Fruit fly (Drosophila melanogaster) whole organism, embryonic: ENCODE results near the gene CG15337.

Source experiments
- Antp ChIP-seq: fragments of 200-800 bp; sonication (Bioruptor generic); optimal IDR thresholded peaks from 3 replicates; lab custom pipeline; 2016; ENCODE audit warnings: missing biosample characterization, missing genetic modification characterization
- BEAF-32 ChIP-seq: fragments of 200-800 bp; sonication (Bioruptor generic); optimal IDR thresholded peaks from 3 replicates; lab custom pipeline; 2017; ENCODE audit warnings: missing biosample characterization, missing genetic modification characterization, mild to moderate bottlenecking, moderate library complexity, missing genetic modification reagents
- CG10147 ChIP-seq: fragments of 200-800 bp; sonication (Bioruptor generic); optimal IDR thresholded peaks from 2 replicates; lab custom pipeline; 2019; ENCODE audit warnings: missing biosample characterization, mild to moderate bottlenecking, missing genetic modification characterization, moderate library complexity
- CG10267 ChIP-seq: fragments of 200-800 bp; sonication (Bioruptor generic); optimal IDR thresholded peaks from 2 replicates; lab custom pipeline; 2018; ENCODE audit warnings: missing biosample characterization, mild to moderate bottlenecking, missing genetic modification characterization, moderate library complexity
- CG12942 ChIP-seq: fragments of 200-800 bp; sonication (Bioruptor generic); optimal IDR thresholded peaks from 3 replicates; lab custom pipeline; 2016; ENCODE audit warnings: missing biosample characterization, missing genetic modification characterization
- CG14441 ChIP-seq: fragments of 200-800 bp; sonication (Bioruptor generic); IDR thresholded peaks from 2 replicates; pipeline ENCODE4 v1.3.6; 2022; ENCODE audit warnings: missing biosample characterization, missing genetic modification characterization
- CG14710 ChIP-seq: fragments of 200-800 bp; sonication (Bioruptor generic); optimal IDR thresholded peaks from 3 replicates; lab custom pipeline; 2019; ENCODE audit warnings: missing biosample characterization, mild to moderate bottlenecking, missing genetic modification characterization, moderate library complexity
- CG15269 ChIP-seq: fragments of 200-800 bp; sonication (Bioruptor generic); optimal IDR thresholded peaks from 2 replicates; lab custom pipeline; 2018; ENCODE audit warnings: missing biosample characterization, mild to moderate bottlenecking, missing genetic modification characterization, moderate library complexity
- CG15514 ChIP-seq: fragments of 200-800 bp; sonication (Bioruptor generic); optimal IDR thresholded peaks from 3 replicates; lab custom pipeline; 2017; ENCODE audit warnings: missing biosample characterization, missing genetic modification characterization, mild to moderate bottlenecking, moderate library complexity, missing genetic modification reagents
- CG16863 ChIP-seq: fragments of 200-800 bp; sonication (Bioruptor generic); optimal IDR thresholded peaks from 3 replicates; lab custom pipeline; 2016; ENCODE audit warnings: missing biosample characterization, missing genetic modification characterization
- CG18011 ChIP-seq: fragments of 200-800 bp; sonication (Bioruptor generic); optimal IDR thresholded peaks from 2 replicates; lab custom pipeline; 2017; ENCODE audit warnings: missing biosample characterization, missing genetic modification characterization, mild to moderate bottlenecking, moderate library complexity, missing genotype
- CG32772 ChIP-seq: fragments of 200-800 bp; sonication (Bioruptor generic); IDR thresholded peaks from 2 replicates; pipeline ENCODE4 v1.3.6; 2022; ENCODE audit warnings: missing biosample characterization, missing genetic modification characterization
- CG3995 ChIP-seq: fragments of 200-800 bp; sonication (Bioruptor generic); optimal IDR thresholded peaks from 3 replicates; lab custom pipeline; 2016; ENCODE audit warnings: missing biosample characterization, missing genetic modification characterization
- CG8478 ChIP-seq: fragments of >200 bp; optimal IDR thresholded peaks from 2 replicates; lab custom pipeline; 2018
- CG9817 ChIP-seq: fragments of 200-800 bp; sonication (Bioruptor generic); optimal IDR thresholded peaks from 2 replicates; lab custom pipeline; 2018; ENCODE audit warnings: missing biosample characterization, mild to moderate bottlenecking, missing genetic modification characterization, moderate library complexity
- D19B ChIP-seq: fragments of 200-800 bp; sonication (Bioruptor generic); optimal IDR thresholded peaks from 2 replicates; lab custom pipeline; 2017; ENCODE audit warnings: missing biosample characterization, mild to moderate bottlenecking, missing genetic modification characterization
- Dip2 ChIP-seq: fragments of 200-800 bp; sonication (Bioruptor generic); IDR thresholded peaks from 2 replicates; pipeline ENCODE4 v1.3.6; 2022; ENCODE audit warnings: missing biosample characterization, missing genetic modification characterization
- Doc3 ChIP-seq: fragments of 200-800 bp; sonication (Bioruptor generic); IDR thresholded peaks from 3 replicates; pipeline ENCODE4 v1.3.6; 2022; ENCODE audit warnings: missing biosample characterization, missing genetic modification characterization; ENCODE audit not compliant: partially characterized antibody
- Dref ChIP-seq: fragments of 200-800 bp; sonication (Bioruptor generic); IDR thresholded peaks from 2 replicates; pipeline ENCODE4 v1.3.6; 2022; ENCODE audit warnings: missing biosample characterization, missing genetic modification characterization
- E2f2 ChIP-seq: fragments of 200-800 bp; sonication (Bioruptor generic); IDR thresholded peaks from 2 replicates; pipeline ENCODE4 v1.3.6; 2022; ENCODE audit warnings: missing biosample characterization, missing genetic modification characterization
- Fer2 ChIP-seq: fragments of 200-800 bp; sonication (Bioruptor generic); optimal IDR thresholded peaks from 2 replicates; lab custom pipeline; 2018; ENCODE audit warnings: missing biosample characterization, mild to moderate bottlenecking, missing genetic modification characterization, moderate library complexity
- HLH4C ChIP-seq: fragments of 200-800 bp; sonication (Bioruptor generic); IDR thresholded peaks from 3 replicates; pipeline ENCODE4 v1.3.6; 2022; ENCODE audit warnings: missing biosample characterization, missing genetic modification characterization; ENCODE audit not compliant: partially characterized antibody
- MBD-R2 ChIP-seq: fragments of 200-800 bp; sonication (Bioruptor generic); IDR thresholded peaks from 2 replicates; pipeline ENCODE4 v1.3.6; 2022; ENCODE audit warnings: missing biosample characterization, missing genetic modification characterization
- Med ChIP-seq: fragments of 200-800 bp; sonication (Bioruptor generic); peaks from one replicate; lab custom pipeline; 2016; ENCODE audit warnings: missing biosample characterization, missing genetic modification characterization, mild to moderate bottlenecking, inconsistent platforms, moderate library complexity
- Meics ChIP-seq: fragments of 200-800 bp; sonication (Bioruptor generic); optimal IDR thresholded peaks from 2 replicates; lab custom pipeline; 2017; ENCODE audit warnings: missing biosample characterization, mild to moderate bottlenecking, missing genetic modification characterization
- Myb ChIP-seq: fragments of 200-800 bp; sonication (Bioruptor generic); optimal IDR thresholded peaks from 2 replicates; lab custom pipeline; 2016; ENCODE audit warnings: missing biosample characterization, missing genetic modification characterization
- Nf-YC ChIP-seq: fragments of 200-800 bp; optimal IDR thresholded peaks from 3 replicates; lab custom pipeline; 2019; ENCODE audit warnings: missing biosample characterization, mild to moderate bottlenecking, missing genetic modification characterization, moderate library complexity
- Pdp1 ChIP-seq, 2 experiments: fragments of 200-800 bp; sonication (Bioruptor generic); optimal IDR thresholded peaks; 3 replicates each; lab custom pipeline; 2016; ENCODE audit warnings: missing biosample characterization in 2 of 2, missing genetic modification characterization in 2 of 2, mild to moderate bottlenecking in 1 of 2, moderate library complexity in 1 of 2
- Scr ChIP-seq: fragments of 200-800 bp; sonication (Bioruptor generic); IDR thresholded peaks from 2 replicates; pipeline ENCODE4 v1.3.6; 2022; ENCODE audit warnings: missing biosample characterization, missing genetic modification characterization; ENCODE audit not compliant: partially characterized antibody
- abd-A ChIP-seq: fragments of 200-800 bp; sonication (Bioruptor generic); optimal IDR thresholded peaks from 3 replicates; lab custom pipeline; 2019; ENCODE audit warnings: missing biosample characterization, mild to moderate bottlenecking, missing genetic modification characterization, moderate library complexity
- bab2 ChIP-seq: fragments of 200-800 bp; sonication (Bioruptor generic); optimal IDR thresholded peaks from 2 replicates; lab custom pipeline; 2016; ENCODE audit warnings: missing biosample characterization, missing genetic modification characterization
- bcd ChIP-seq: fragments of 200-800 bp; sonication (Bioruptor generic); optimal IDR thresholded peaks from 2 replicates; lab custom pipeline; 2017; ENCODE audit warnings: missing biosample characterization, mild to moderate bottlenecking, missing genetic modification characterization
- br ChIP-seq: fragments of >200 bp; optimal IDR thresholded peaks from 2 replicates; lab custom pipeline; 2017
- caup ChIP-seq: fragments of 200-800 bp; sonication (Bioruptor generic); optimal IDR thresholded peaks from 3 replicates; lab custom pipeline; 2017; ENCODE audit warnings: missing biosample characterization, mild to moderate bottlenecking, missing genetic modification characterization, moderate library complexity; ENCODE audit not compliant: severe bottlenecking
- da ChIP-seq: fragments of 200-800 bp; sonication (Bioruptor generic); optimal IDR thresholded peaks from 2 replicates; lab custom pipeline; 2016; ENCODE audit warnings: missing biosample characterization, missing genetic modification characterization
- gfzf ChIP-seq: fragments of 200-800 bp; sonication (Bioruptor generic); optimal IDR thresholded peaks from 2 replicates; lab custom pipeline; 2016; ENCODE audit warnings: missing biosample characterization, mild to moderate bottlenecking, missing genetic modification characterization, moderate library complexity
- gt ChIP-seq: fragments of 200-800 bp; sonication (Bioruptor generic); IDR thresholded peaks from 2 replicates; pipeline ENCODE4 v1.3.6; 2022; ENCODE audit warnings: missing biosample characterization, missing genetic modification characterization
- hkb ChIP-seq, 2 experiments: fragments of 200-800 bp in 1 of 2; fragments of >200 bp in 1 of 2; sonication (Bioruptor generic) in 1 of 2; IDR thresholded peaks in 1 of 2; optimal IDR thresholded peaks in 1 of 2; 2 replicates each; pipeline versions ENCODE4 v1.3.6 to Lab custom; 2017 to 2022; ENCODE audit warnings: missing biosample characterization in 1 of 2, missing genetic modification characterization in 1 of 2
- insv ChIP-seq, 2 experiments: fragments of 200-800 bp; sonication (Bioruptor generic); optimal IDR thresholded peaks; 3 replicates each; lab custom pipeline; 2016 to 2018; ENCODE audit warnings: missing biosample characterization in 2 of 2, missing genetic modification characterization in 2 of 2
- phol ChIP-seq: fragments of 200-800 bp; sonication (Bioruptor generic); optimal IDR thresholded peaks from 3 replicates; lab custom pipeline; 2018; ENCODE audit warnings: missing biosample characterization, mild to moderate bottlenecking, missing genetic modification characterization, moderate library complexity
- pita ChIP-seq: fragments of 200-800 bp; sonication (Bioruptor generic); optimal IDR thresholded peaks from 2 replicates; lab custom pipeline; 2017; ENCODE audit warnings: missing biosample characterization, mild to moderate bottlenecking, missing genetic modification characterization
- pzg ChIP-seq: fragments of 200-800 bp; sonication (Bioruptor generic); optimal IDR thresholded peaks from 3 replicates; lab custom pipeline; 2018; ENCODE audit warnings: missing biosample characterization, mild to moderate bottlenecking, missing genetic modification characterization, moderate library complexity
- sens ChIP-seq: fragments of 200-800 bp; sonication (Bioruptor generic); peaks from one replicate; lab custom pipeline; 2016; ENCODE audit warnings: missing biosample characterization, missing genetic modification characterization
- sens-2 ChIP-seq: fragments of 200-800 bp; sonication (Bioruptor generic); IDR thresholded peaks from 2 replicates; pipeline ENCODE4 v1.3.6; 2022; ENCODE audit warnings: missing biosample characterization, missing genetic modification characterization
- shn ChIP-seq: fragments of 200-800 bp; sonication (Bioruptor generic); optimal IDR thresholded peaks from 3 replicates; lab custom pipeline; 2016; ENCODE audit warnings: missing biosample characterization, missing genetic modification characterization
- sim ChIP-seq: fragments of 200-800 bp; sonication (Bioruptor generic); IDR thresholded peaks from 2 replicates; pipeline ENCODE4 v1.3.6; 2022; ENCODE audit warnings: missing biosample characterization, missing genetic modification characterization
- tio ChIP-seq: fragments of 200-800 bp; sonication (Bioruptor generic); optimal IDR thresholded peaks from 2 replicates; lab custom pipeline; 2017; ENCODE audit warnings: missing biosample characterization, missing genetic modification characterization, inconsistent platforms
- twi ChIP-seq: fragments of 200-800 bp; optimal IDR thresholded peaks from 2 replicates; lab custom pipeline; 2019; ENCODE audit warnings: missing biosample characterization, mild to moderate bottlenecking, missing genetic modification characterization, moderate library complexity

CG15337 gene

DNA sequence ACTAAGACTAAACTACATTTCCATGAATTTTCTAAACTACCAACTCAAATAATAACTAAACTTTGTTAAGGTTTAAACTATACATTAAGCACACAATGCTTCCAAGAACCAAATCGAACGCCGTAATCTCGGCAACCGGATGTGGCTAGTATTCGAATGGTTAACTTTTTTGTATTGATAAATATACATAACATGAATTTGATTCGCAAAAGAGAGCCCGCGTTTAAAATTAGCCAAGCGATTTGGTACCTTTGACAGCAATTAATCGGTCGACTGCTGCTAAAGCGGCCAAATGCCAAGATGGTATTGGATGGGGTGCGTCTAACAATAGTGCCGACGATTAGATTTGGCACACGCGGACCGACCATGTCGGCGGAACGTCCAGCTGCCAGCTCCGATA is 12.2 kb upstream of the CG15337 start, which contains the start of gene CG15336:
Gene CG15336 (plus strand): TSS at position 301 of the 400 bp plus-strand sequence.
- TF ChIP-seq gt (GFP tag; lab: Robert Waterston, UW) (no peak), CG14441 (GFP tag; lab: Robert Waterston, UW) (no peak), D19B (GFP tag; lab: Kevin White, UChicago) (no peak)
- TF ChIP-seq, all 482 proteins: peak for 0

- peak; percentile 61; the same call in 1 of the 2 replicates for TF ChIP-seq MBD-R2 (GFP tag; lab: Robert Waterston, UW)
- no peak for TF ChIP-seq twi (tag; lab: Kevin White, UChicago)
- no peak for TF ChIP-seq Meics (GFP tag; lab: Kevin White, UChicago)
- peak; percentile 67 for TF ChIP-seq CG15514 (GFP tag; lab: Kevin White, UChicago)
- TF ChIP-seq da (GFP tag; lab: Kevin White, UChicago) = no peak
- peak; percentile 41 for TF ChIP-seq pzg
- no peak for TF ChIP-seq br (lab: Kevin White, UChicago)
- TF ChIP-seq Dip2 (GFP tag; lab: Robert Waterston, UW) = no peak
- TF ChIP-seq shn = no peak
- peak; percentile 23 for TF ChIP-seq CG18011 (GFP tag; lab: Kevin White, UChicago)
- peak; percentile 86 for TF ChIP-seq sens (GFP tag; lab: Kevin White, UChicago)
- no peak for TF ChIP-seq CG12942 (GFP tag; lab: Kevin White, UChicago)
- no peak for TF ChIP-seq Scr (GFP tag; lab: Robert Waterston, UW)
- no peak for TF ChIP-seq Pdp1 (GFP tag; optimal IDR thresholded peaks at IDR 0.05; lab: Kevin White, UChicago)
- TF ChIP-seq CG8478 (lab: Kevin White, UChicago) = no peak
- TF ChIP-seq abd-A (tag; lab: Kevin White, UChicago) = no peak
- TF ChIP-seq Doc3 (GFP tag; lab: Robert Waterston, UW) = no peak
- peak; percentile 33 for TF ChIP-seq CG14710 (tag; lab: Kevin White, UChicago)
- no peak for TF ChIP-seq CG32772 (GFP tag; lab: Robert Waterston, UW)
- TF ChIP-seq BEAF-32 (GFP tag; lab: Kevin White, UChicago) = peak; percentile 23
- peak; percentile 17 for TF ChIP-seq gfzf
- no peak for TF ChIP-seq tio (GFP tag; lab: Kevin White, UChicago)
- no peak for TF ChIP-seq CG10147
- TF ChIP-seq sim (GFP tag; lab: Robert Waterston, UW) = no peak
- no peak for TF ChIP-seq bab2 (GFP tag; lab: Kevin White, UChicago)
- peak; percentile 0 for TF ChIP-seq Med (GFP tag; lab: Kevin White, UChicago)
- no peak for TF ChIP-seq caup (GFP tag; lab: Kevin White, UChicago)
- TF ChIP-seq CG10267 (tag; lab: Kevin White, UChicago) = peak; percentile 31
- peak; percentile 51 for TF ChIP-seq pita (GFP tag; lab: Kevin White, UChicago)
- no peak for TF ChIP-seq Nf-YC (tag; lab: Kevin White, UChicago)
- peak; percentile 70 for TF ChIP-seq E2f2
- TF ChIP-seq CG15269 (tag; lab: Kevin White, UChicago) = no peak
- TF ChIP-seq bcd (GFP tag; lab: Kevin White, UChicago) = no peak
- no peak for TF ChIP-seq CG16863 (GFP tag; lab: Kevin White, UChicago)
- peak; percentile 51 for TF ChIP-seq sens-2
- no peak for TF ChIP-seq Fer2 (tag; lab: Kevin White, UChicago)
- TF ChIP-seq phol (tag; lab: Kevin White, UChicago) = peak; percentile 3
- peak; percentile 66 for TF ChIP-seq Dref (GFP tag; lab: Robert Waterston, UW)
- TF ChIP-seq CG9817 = no peak
- peak in 1 of 2 experiments; percentile 10 for TF ChIP-seq insv (GFP tag; optimal IDR thresholded peaks at IDR 0.05; lab: Kevin White, UChicago)
- no peak for TF ChIP-seq Antp
- no peak for TF ChIP-seq hkb (optimal IDR thresholded peaks at IDR 0.05; lab: Kevin White, UChicago)
- TF ChIP-seq hkb (GFP tag; IDR thresholded peaks at IDR 0.05; lab: Robert Waterston, UW) = no peak
- no peak for TF ChIP-seq CG3995 (GFP tag; lab: Kevin White, UChicago)
- peak; percentile 3 for TF ChIP-seq Myb (GFP tag; lab: Kevin White, UChicago)
- TF ChIP-seq HLH4C (GFP tag; lab: Robert Waterston, UW) = 0 out of 3 replicates have a peak, but pooled peaks have one; percentile 34
Measured at dm6 chrX:8148556-8148955, 11.3 kb upstream of the CG15337 start, which contains the start of gene CG10959. TSS of gene CG10959 (plus strand) at chrX:8148783.
